Worm (Caenorhabditis elegans) whole organism, L3 larva: ENCODE data around the gene K07F5.15.

Source experiments
- elt-2 ChIP-seq: sonication (generic microtip); optimal IDR thresholded peaks from 2 replicates; lab custom pipeline; 2016; ENCODE audit warnings: missing genetic modification reagents, mild to moderate bottlenecking, missing genetic modification characterization, missing compliant biosample characterization
- elt-3 ChIP-seq, 3 experiments: fragments of 150-350 bp in 1 of 3; sonication (generic microtip) in 2 of 3; optimal IDR thresholded peaks; 2 replicates in 2 of 3; 4 replicates in 1 of 3; lab custom pipeline; 2014 to 2017; ENCODE audit warnings: missing biosample characterization in 3 of 3, missing genetic modification characterization in 3 of 3
- eor-1 ChIP-seq, 2 experiments: fragments of 150-350 bp; optimal IDR thresholded peaks; 2 replicates each; lab custom pipeline; 2014 to 2018; ENCODE audit warnings: missing biosample characterization in 2 of 2, missing genetic modification characterization in 2 of 2
- fkh-10 ChIP-seq: sonication (generic microtip); optimal IDR thresholded peaks from 2 replicates; lab custom pipeline; 2017; ENCODE audit warnings: missing biosample characterization, missing genetic modification reagents, missing genetic modification characterization
- lin-15B ChIP-seq: fragments of 150-350 bp; optimal IDR thresholded peaks from 2 replicates; lab custom pipeline; 2014; ENCODE audit warnings: missing biosample characterization, missing genetic modification characterization
- nhr-11 ChIP-seq: fragments of 150-350 bp; optimal IDR thresholded peaks from 2 replicates; lab custom pipeline; 2014; ENCODE audit warnings: missing biosample characterization, missing genetic modification characterization
- nhr-12 ChIP-seq: fragments of 150-350 bp; optimal IDR thresholded peaks from 2 replicates; lab custom pipeline; 2014; ENCODE audit warnings: missing biosample characterization, missing genetic modification characterization
- pqm-1 ChIP-seq: fragments of 150-350 bp; optimal IDR thresholded peaks from 2 replicates; lab custom pipeline; 2017; ENCODE audit warnings: missing biosample characterization, missing genetic modification characterization, inconsistent platforms
- snpc-4 ChIP-seq: fragments of 150-350 bp; optimal IDR thresholded peaks from 2 replicates; lab custom pipeline; 2014; ENCODE audit warnings: missing biosample characterization, missing genetic modification characterization
- zag-1 ChIP-seq: fragments of 150-350 bp; optimal IDR thresholded peaks from 2 replicates; lab custom pipeline; 2014; ENCODE audit warnings: missing biosample characterization, missing genetic modification characterization

DNA sequence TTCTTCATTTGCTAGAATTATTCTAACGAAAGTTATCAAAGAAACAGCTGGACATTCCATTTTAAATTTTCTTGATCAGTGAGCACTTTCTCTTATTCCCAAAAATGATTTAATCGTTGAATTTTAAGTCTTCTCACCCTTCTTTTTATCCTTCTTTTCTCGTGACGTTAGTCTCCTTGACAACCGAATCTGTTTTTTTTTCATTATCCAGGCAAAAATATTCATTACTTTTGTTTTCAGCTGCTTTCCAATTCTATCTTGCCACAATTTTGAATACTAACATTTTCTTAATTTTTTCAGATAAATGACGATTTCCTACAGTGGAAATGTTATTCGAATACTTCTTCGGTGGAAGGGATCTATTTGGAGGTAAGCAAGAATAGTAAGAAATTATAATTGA lies 38.7 kb downstream of the K07F5.15 start, which contains the start of gene best-13:
- TF ChIP-seq snpc-4 (tag; lab: Kevin White, UChicago) (no peak), elt-3 (tag; optimal IDR thresholded peaks at IDR 0.05; lab: Kevin White, UChicago) (no peak), zag-1 (no peak), pqm-1 (tag; lab: Kevin White, UChicago) (no peak), nhr-12 (no peak), fkh-10 (GFP tag; lab: Kevin White, UChicago) (no peak), elt-2 (tag; lab: Kevin White, UChicago) (no peak), nhr-11 (tag; lab: Kevin White, UChicago) (no peak), eor-1 (tag; optimal IDR thresholded peaks at IDR 0.05; lab: Kevin White, UChicago) (no peak), lin-15B (tag; lab: Kevin White, UChicago) (no peak)
